Fruit fly (Drosophila melanogaster) whole organism, adult: ENCODE results near the gene CG13067.

ENCODE experiments used
- CG14711 ChIP-seq: fragments of 200-800 bp; sonication (Bioruptor generic); optimal IDR thresholded peaks from 2 replicates; lab custom pipeline; 2018; ENCODE audit warnings: missing biosample characterization, mild to moderate bottlenecking, missing genetic modification characterization, moderate library complexity
- CG7045 ChIP-seq: fragments of 200-800 bp; sonication (Bioruptor generic); optimal IDR thresholded peaks from 2 replicates; lab custom pipeline; 2017; ENCODE audit warnings: missing biosample characterization, mild to moderate bottlenecking, missing genetic modification characterization
- CG7101 ChIP-seq: fragments of 200-800 bp; sonication (Bioruptor generic); optimal IDR thresholded peaks from 2 replicates; lab custom pipeline; 2018; ENCODE audit warnings: missing biosample characterization, mild to moderate bottlenecking, missing genetic modification characterization, moderate library complexity
- Clk ChIP-seq: fragments of 200-800 bp; sonication (Bioruptor generic); optimal IDR thresholded peaks from 2 replicates; lab custom pipeline; 2017; ENCODE audit warnings: missing biosample characterization, missing genetic modification characterization
- Crg-1 ChIP-seq: fragments of 200-800 bp; sonication (Bioruptor generic); optimal IDR thresholded peaks from 2 replicates; lab custom pipeline; 2016; ENCODE audit warnings: missing biosample characterization, missing genetic modification characterization
- cic ChIP-seq: fragments of 200-800 bp; sonication (Bioruptor generic); optimal IDR thresholded peaks from 2 replicates; lab custom pipeline; 2017; ENCODE audit warnings: missing biosample characterization, mild to moderate bottlenecking, missing genetic modification characterization, moderate library complexity
- kay ChIP-seq: fragments of 200-800 bp; sonication (Bioruptor generic); peaks from one replicate; lab custom pipeline; 2016; ENCODE audit warnings: missing biosample characterization, missing genetic modification characterization, borderline replicate concordance
- ovo ChIP-seq: fragments of 200-800 bp; sonication (Bioruptor generic); optimal IDR thresholded peaks from 2 replicates; lab custom pipeline; 2016; ENCODE audit warnings: missing biosample characterization, missing genetic modification characterization
- pad ChIP-seq: fragments of 200-800 bp; sonication (Bioruptor generic); optimal IDR thresholded peaks from 3 replicates; lab custom pipeline; 2017; ENCODE audit warnings: missing biosample characterization, missing genetic modification characterization, mild to moderate bottlenecking, moderate library complexity, missing genetic modification reagents
- toe ChIP-seq: fragments of 200-800 bp; sonication (Bioruptor generic); optimal IDR thresholded peaks from 2 replicates; lab custom pipeline; 2016; ENCODE audit warnings: missing biosample characterization, missing genetic modification characterization

dm6 chr3L:16269092-16269491 lies 2.0 kb upstream of the CG13067 start, which contains the start of gene CG13068:
- no peak for TF ChIP-seq ovo (GFP tag; lab: Kevin White, UChicago)
- TF ChIP-seq CG7101 (tag; lab: Kevin White, UChicago), result no peak
- no peak for TF ChIP-seq CG7045 (GFP tag; lab: Kevin White, UChicago)
- TF ChIP-seq Crg-1, result no peak
- TF ChIP-seq cic (GFP tag; lab: Kevin White, UChicago), result no peak
- no peak for TF ChIP-seq Clk (GFP tag; lab: Kevin White, UChicago)
- TF ChIP-seq pad (GFP tag; lab: Kevin White, UChicago), result no peak
- no peak for TF ChIP-seq toe (GFP tag; lab: Kevin White, UChicago)
- TF ChIP-seq CG14711 (tag; lab: Kevin White, UChicago), result no peak
- no peak for TF ChIP-seq kay (GFP tag; lab: Kevin White, UChicago)
